Fruit fly (Drosophila melanogaster): ENCODE data around the gene qjt.

Gene qjt

dm6 chr3L:17502235-17502634, 23.3 kb downstream of the qjt start:
- TF ChIP-seq Pif1A (GFP tag; optimal IDR thresholded peaks at IDR 0.05), result peak; percentile 75
- no peak for TF ChIP-seq CG12605 (GFP tag; IDR thresholded peaks at IDR 0.05)
- TF ChIP-seq rn (GFP tag; IDR thresholded peaks at IDR 0.05), result no peak
- peak; percentile 75 for TF ChIP-seq CG4496 (GFP tag; IDR thresholded peaks at IDR 0.05)
- peak; percentile 45; the same call in 1 of the 2 replicates for TF ChIP-seq CG32121 (GFP tag; IDR thresholded peaks at IDR 0.05)
- no peak for TF ChIP-seq CG8301 (tag; optimal IDR thresholded peaks at IDR 0.05)
- peak; percentile 66 for TF ChIP-seq Pif1B (GFP tag; optimal IDR thresholded peaks at IDR 0.05)
- peak; percentile 59; the same call in 1 of the 3 replicates for TF ChIP-seq fd96Ca (GFP tag; IDR thresholded peaks at IDR 0.05)
- peak; percentile 8 for TF ChIP-seq CG17806 (tag; optimal IDR thresholded peaks at IDR 0.05)
- peak; percentile 73 for TF ChIP-seq Snoo (tag; optimal IDR thresholded peaks at IDR 0.05)
- peak; percentile 31; the same call in 1 of the 2 replicates for TF ChIP-seq Ets98B (GFP tag; IDR thresholded peaks at IDR 0.05)
- TF ChIP-seq CG8159 (tag; optimal IDR thresholded peaks at IDR 0.05), result peak; percentile 7
- peak; percentile 44 for TF ChIP-seq CG14655 (GFP tag; optimal IDR thresholded peaks at IDR 0.05)
- TF ChIP-seq CG10348 (GFP tag; IDR thresholded peaks at IDR 0.05), result no peak

dm6 chr3L:17504538-17504937, 25.6 kb downstream of the qjt start:
- TF ChIP-seq CG34367 (tag; optimal IDR thresholded peaks at IDR 0.05) (no peak), CG8159 (tag; optimal IDR thresholded peaks at IDR 0.05) (no peak), Ets98B (GFP tag; IDR thresholded peaks at IDR 0.05) (peak; percentile 57; the same call in 1 of the 2 replicates), CG17806 (tag; optimal IDR thresholded peaks at IDR 0.05) (no peak), EcR (GFP tag; optimal IDR thresholded peaks at IDR 0.05) (no peak), CG10348 (GFP tag; IDR thresholded peaks at IDR 0.05) (no peak), CG9948 (tag; optimal IDR thresholded peaks at IDR 0.05) (peak; percentile 14), CG13204 (GFP tag; optimal IDR thresholded peaks at IDR 0.05) (no peak), fd96Ca (GFP tag; IDR thresholded peaks at IDR 0.05) (no peak), Pif1B (GFP tag; optimal IDR thresholded peaks at IDR 0.05) (peak; percentile 8), Pif1A (GFP tag; optimal IDR thresholded peaks at IDR 0.05) (no peak), rn (GFP tag; IDR thresholded peaks at IDR 0.05) (no peak), CG12605 (GFP tag; IDR thresholded peaks at IDR 0.05) (no peak; the same call in 1 of the 2 replicates), gl (tag; optimal IDR thresholded peaks at IDR 0.05) (no peak), Snoo (tag; optimal IDR thresholded peaks at IDR 0.05) (no peak), D1 (tag; optimal IDR thresholded peaks at IDR 0.05) (no peak), CG4496 (GFP tag; IDR thresholded peaks at IDR 0.05) (peak; percentile 19; the same call in 1 of the 3 replicates), CG8301 (tag; optimal IDR thresholded peaks at IDR 0.05) (peak; percentile 65), CG15710 (tag; optimal IDR thresholded peaks at IDR 0.05) (no peak), CG32121 (GFP tag; IDR thresholded peaks at IDR 0.05) (0 out of 2 replicates have a peak, but pooled peaks have one; percentile 27), CG14655 (GFP tag; optimal IDR thresholded peaks at IDR 0.05) (peak; percentile 81)

- TF ChIP-seq CG14655 (GFP tag; optimal IDR thresholded peaks at IDR 0.05) (peak; percentile 69), CG17806 (tag; optimal IDR thresholded peaks at IDR 0.05) (peak; percentile 41), Pif1A (GFP tag; optimal IDR thresholded peaks at IDR 0.05) (peak; percentile 37), D1 (tag; optimal IDR thresholded peaks at IDR 0.05) (peak; percentile 38), CG9948 (tag; optimal IDR thresholded peaks at IDR 0.05) (peak; percentile 31), CG34367 (tag; optimal IDR thresholded peaks at IDR 0.05) (no peak), CG4496 (GFP tag; IDR thresholded peaks at IDR 0.05) (peak; percentile 37; the same call in 1 of the 3 replicates), Snoo (tag; optimal IDR thresholded peaks at IDR 0.05) (peak; percentile 42), CG32121 (GFP tag; IDR thresholded peaks at IDR 0.05) (0 out of 2 replicates have a peak, but pooled peaks have one; percentile 30), CG15710 (tag; optimal IDR thresholded peaks at IDR 0.05) (peak; percentile 21), CG8301 (tag; optimal IDR thresholded peaks at IDR 0.05) (peak; percentile 36), Ets98B (GFP tag; IDR thresholded peaks at IDR 0.05) (no peak), EcR (GFP tag; optimal IDR thresholded peaks at IDR 0.05) (no peak), fd96Ca (GFP tag; IDR thresholded peaks at IDR 0.05) (no peak), CG8159 (tag; optimal IDR thresholded peaks at IDR 0.05) (peak; percentile 57)
Measured at dm6 chr3L:17506005-17506760, 27.3 kb downstream of the qjt start.

- TF ChIP-seq CG4496 (GFP tag; IDR thresholded peaks at IDR 0.05) (no peak), CG34367 (tag; optimal IDR thresholded peaks at IDR 0.05) (no peak), CG8159 (tag; optimal IDR thresholded peaks at IDR 0.05) (peak; percentile 42), Pif1A (GFP tag; optimal IDR thresholded peaks at IDR 0.05) (no peak), CG8301 (tag; optimal IDR thresholded peaks at IDR 0.05) (peak; percentile 26), CG12605 (GFP tag; IDR thresholded peaks at IDR 0.05) (no peak), CG15710 (tag; optimal IDR thresholded peaks at IDR 0.05) (no peak), CG32121 (GFP tag; IDR thresholded peaks at IDR 0.05) (peak; percentile 22; the same call in 1 of the 2 replicates), CG13204 (GFP tag; optimal IDR thresholded peaks at IDR 0.05) (no peak), CG10348 (GFP tag; IDR thresholded peaks at IDR 0.05) (no peak), Pif1B (GFP tag; optimal IDR thresholded peaks at IDR 0.05) (no peak), CG17806 (tag; optimal IDR thresholded peaks at IDR 0.05) (no peak), D1 (tag; optimal IDR thresholded peaks at IDR 0.05) (no peak), rn (GFP tag; IDR thresholded peaks at IDR 0.05) (no peak), CG14655 (GFP tag; optimal IDR thresholded peaks at IDR 0.05) (no peak), gl (tag; optimal IDR thresholded peaks at IDR 0.05) (no peak), EcR (GFP tag; optimal IDR thresholded peaks at IDR 0.05) (no peak), Snoo (tag; optimal IDR thresholded peaks at IDR 0.05) (no peak), CG9948 (tag; optimal IDR thresholded peaks at IDR 0.05) (peak; percentile 14), fd96Ca (GFP tag; IDR thresholded peaks at IDR 0.05) (no peak)
Measured at dm6 chr3L:17506830-17507229, 27.9 kb downstream of the qjt start.

- no peak for TF ChIP-seq Pif1B (GFP tag; optimal IDR thresholded peaks at IDR 0.05)
- TF ChIP-seq CG4496 (GFP tag; IDR thresholded peaks at IDR 0.05), result no peak
- TF ChIP-seq Pif1A (GFP tag; optimal IDR thresholded peaks at IDR 0.05), result no peak
Measured at dm6 chr3L:17513492-17513891, 34.6 kb downstream of the qjt start.
